Fruit fly (Drosophila melanogaster): ENCODE data around the gene CG3168.

The CG3168 gene

dm6 chrX:6678635-6679501 lies 60.9 kb downstream of the CG3168 start, which contains the start of gene ND-ASHI (continued):
- TF ChIP-seq CG34376 (GFP tag; optimal IDR thresholded peaks at IDR 0.05) (peak; percentile 97), CG7963 (GFP tag; IDR thresholded peaks at IDR 0.05; ENCODE audit: partially characterized antibody) (no peak), CG17568 (GFP tag; optimal IDR thresholded peaks at IDR 0.05) (no peak), CG2199 (GFP tag; IDR thresholded peaks at IDR 0.05) (peak; percentile 90), CG7786 (GFP tag; optimal IDR thresholded peaks at IDR 0.05) (peak; percentile 88), H2.0 (GFP tag; IDR thresholded peaks at IDR 0.05) (peak; percentile 93), da (GFP tag; optimal IDR thresholded peaks at IDR 0.05) (peak; percentile 75), CG18619 (GFP tag; optimal IDR thresholded peaks at IDR 0.05) (peak; percentile 93), Bgb (GFP tag; IDR thresholded peaks at IDR 0.05; ENCODE audit: partially characterized antibody) (no peak), CG10979 (tag; optimal IDR thresholded peaks at IDR 0.05) (peak; percentile 89), gcm2 (GFP tag; optimal IDR thresholded peaks at IDR 0.05) (peak; percentile 93), CG14710 (tag; optimal IDR thresholded peaks at IDR 0.05) (peak; percentile 79), lilli (GFP tag; optimal IDR thresholded peaks at IDR 0.05) (peak; percentile 97), Scr (GFP tag; IDR thresholded peaks at IDR 0.05; ENCODE audit: partially characterized antibody) (no peak), CG3407 (GFP tag; optimal IDR thresholded peaks at IDR 0.05) (peak; percentile 84), CG15073 (GFP tag; optimal IDR thresholded peaks at IDR 0.05) (peak; percentile 73), jing (GFP tag; optimal IDR thresholded peaks at IDR 0.05) (no peak), ranshi (GFP tag; IDR thresholded peaks at IDR 0.05) (peak; percentile 96), tup (GFP tag; optimal IDR thresholded peaks at IDR 0.05) (peak; percentile 92), Jarid2 (GFP tag; optimal IDR thresholded peaks at IDR 0.05) (no peak), CG11398 (GFP tag; optimal IDR thresholded peaks at IDR 0.05) (peak; percentile 79), CG32772 (GFP tag; IDR thresholded peaks at IDR 0.05) (peak; percentile 94), Xbp1 (GFP tag; optimal IDR thresholded peaks at IDR 0.05) (peak; percentile 94), oc (tag; optimal IDR thresholded peaks at IDR 0.05) (peak; percentile 90), Gug (GFP tag; IDR thresholded peaks at IDR 0.05) (peak; percentile 95), crp (GFP tag; optimal IDR thresholded peaks at IDR 0.05) (peak in 1 of 2 experiments; percentile 49), jumu (GFP tag; optimal IDR thresholded peaks at IDR 0.05) (peak; percentile 86), CG4707 (GFP tag; optimal IDR thresholded peaks at IDR 0.05) (peak; percentile 73), ase (GFP tag; IDR thresholded peaks at IDR 0.05) (peak; percentile 91), Bdp1 (GFP tag; optimal IDR thresholded peaks at IDR 0.05) (peak; percentile 83), Atf6 (GFP tag; IDR thresholded peaks at IDR 0.05) (peak; percentile 96), CG3847 (GFP tag; IDR thresholded peaks at IDR 0.05) (peak; percentile 94), usp (GFP tag; optimal IDR thresholded peaks at IDR 0.05) (no peak), slp2 (GFP tag; optimal IDR thresholded peaks at IDR 0.05) (peak; percentile 83), CG9215 (GFP tag; IDR thresholded peaks at IDR 0.05) (peak; percentile 92), HLHmδ (GFP tag; optimal IDR thresholded peaks at IDR 0.05) (no peak), Six4 (GFP tag; optimal IDR thresholded peaks at IDR 0.05) (peak; percentile 90), CG6791 (GFP tag; IDR thresholded peaks at IDR 0.05; ENCODE audit: partially characterized antibody) (no peak), CG12071 (GFP tag; optimal IDR thresholded peaks at IDR 0.05) (peak; percentile 97), Dbx (GFP tag; IDR thresholded peaks at IDR 0.05) (peak; percentile 98), CG2712 (tag; optimal IDR thresholded peaks at IDR 0.05) (peak; percentile 91), ems (GFP tag; optimal IDR thresholded peaks at IDR 0.05) (peak; percentile 93), ci (GFP tag; IDR thresholded peaks at IDR 0.05) (peak; percentile 97), maf-S (GFP tag; optimal IDR thresholded peaks at IDR 0.05) (peak; percentile 90), Deaf1 (tag; optimal IDR thresholded peaks at IDR 0.05) (no peak), zfh2 (GFP tag; optimal IDR thresholded peaks at IDR 0.05) (peak; percentile 94), Bteb2 (GFP tag; optimal IDR thresholded peaks at IDR 0.05) (peak; percentile 93), CG10321 (GFP tag; IDR thresholded peaks at IDR 0.05) (peak; percentile 65), CG10462 (GFP tag; optimal IDR thresholded peaks at IDR 0.05) (peak; percentile 73)

Measured in whole organism, embryonic.